Worm (Caenorhabditis elegans): ENCODE results near the gene pho-5.

The pho-5 gene

DNA sequence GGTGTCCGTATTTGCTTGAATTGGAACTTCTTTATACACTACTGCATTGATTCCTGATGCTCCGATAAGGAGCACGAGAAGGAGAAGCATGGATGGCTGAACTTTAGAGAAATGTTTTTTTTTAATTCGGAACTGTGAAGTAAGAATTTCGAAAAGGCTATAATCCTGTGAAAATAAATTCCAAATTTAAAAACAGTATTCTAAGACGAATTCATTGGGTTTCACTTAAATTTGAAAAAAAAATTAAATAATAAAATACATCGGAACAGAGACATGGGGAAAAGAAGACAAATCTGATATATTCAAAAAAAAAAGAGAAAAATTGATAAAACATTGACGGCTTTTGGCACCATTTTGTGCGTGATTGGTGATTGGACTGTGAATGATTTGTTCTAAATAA lies at the start of gene pho-5:
Gene pho-5, minus strand, starts transcription at position 101 of the 400 bp plus-strand sequence.
- TF ChIP-seq spr-1 (tag; optimal IDR thresholded peaks at IDR 0.05) (no peak), mxl-2 (GFP tag; conservative IDR thresholded peaks at IDR 0.05) (no peak), duxl-1 (tag; optimal IDR thresholded peaks at IDR 0.05; ENCODE audit: poor library complexity) (no peak), R02D3.7 (tag; optimal IDR thresholded peaks at IDR 0.05) (no peak), fos-1 (tag; optimal IDR thresholded peaks at IDR 0.05) (no peak)

DNA sequence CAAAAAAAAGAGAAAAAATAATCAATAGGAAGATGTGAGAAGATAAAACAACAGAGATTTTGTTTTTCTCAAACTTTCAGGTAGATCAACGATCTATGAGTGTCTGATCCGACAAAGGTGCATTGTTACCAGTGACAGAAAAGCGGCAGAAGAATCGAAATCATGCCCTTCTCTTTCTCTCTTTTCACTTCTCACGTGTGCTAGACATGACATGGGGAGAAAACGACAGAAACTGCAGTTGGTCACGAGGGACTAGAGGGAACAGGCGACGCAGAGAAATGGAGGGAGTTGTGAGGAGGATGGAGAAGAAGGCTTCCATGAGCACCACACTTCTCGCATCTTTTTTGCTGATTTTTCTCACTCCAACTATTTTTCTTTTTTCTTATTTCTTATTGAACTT lies 49.5 kb upstream of the pho-5 start, which contains the start of gene F56C9.10:
Gene F56C9.10, minus strand, starts transcription at position 97 of the 400 bp plus-strand sequence.
- TF ChIP-seq skn-1 (tag; optimal IDR thresholded peaks at IDR 0.05), result no peak
- peak; percentile 94 for TF ChIP-seq mxl-3 (GFP tag; optimal IDR thresholded peaks at IDR 0.05)
- TF ChIP-seq F26F4.8 (GFP tag; conservative IDR thresholded peaks at IDR 0.05), result no peak
- TF ChIP-seq nhr-28 (tag; optimal IDR thresholded peaks at IDR 0.05), result peak; percentile 90
- peak; percentile 64; the same call in 1 of the 2 replicates for TF ChIP-seq arid-1 (GFP tag; conservative IDR thresholded peaks at IDR 0.05)
- TF ChIP-seq R02D3.7 (tag; optimal IDR thresholded peaks at IDR 0.05), result no peak
- no peak for TF ChIP-seq snpc-1.2 (GFP tag; IDR thresholded peaks at IDR 0.05)
- peak; percentile 77 for TF ChIP-seq mes-2 (tag; optimal IDR thresholded peaks at IDR 0.05; ENCODE audit: poor library complexity, severe bottlenecking)
- TF ChIP-seq cey-2 (tag; optimal IDR thresholded peaks at IDR 0.05; ENCODE audit: borderline replicate concordance, insufficient read depth), result peak; percentile 89
- no peak for TF ChIP-seq duxl-1 (tag; optimal IDR thresholded peaks at IDR 0.05; ENCODE audit: poor library complexity)
- no peak for TF ChIP-seq Y48G9A.11 (GFP tag; IDR thresholded peaks at IDR 0.05)
- peak; percentile 69 for TF ChIP-seq rbr-2 (tag; optimal IDR thresholded peaks at IDR 0.05)
- no peak for TF ChIP-seq ztf-11 (tag; optimal IDR thresholded peaks at IDR 0.05)
- TF ChIP-seq spr-1 (tag; optimal IDR thresholded peaks at IDR 0.05), result peak; percentile 47
- TF ChIP-seq F49E8.2 (tag; optimal IDR thresholded peaks at IDR 0.05; ENCODE audit: borderline replicate concordance), result no peak
- TF ChIP-seq set-16 (GFP tag; IDR thresholded peaks at IDR 0.05), result peak; percentile 65
- TF ChIP-seq lin-39 (tag; optimal IDR thresholded peaks at IDR 0.05), result no peak
- peak; percentile 91 to 99 for TF ChIP-seq mdl-1 (tag; optimal IDR thresholded peaks at IDR 0.05)
- peak; percentile 89 for TF ChIP-seq nhr-11 (tag; optimal IDR thresholded peaks at IDR 0.05)
- no peak for TF ChIP-seq attf-4 (tag; optimal IDR thresholded peaks at IDR 0.05)
- TF ChIP-seq mxl-2 (GFP tag; conservative IDR thresholded peaks at IDR 0.05), result 0 out of 2 replicates have a peak, but pooled peaks have one; percentile 18
- TF ChIP-seq tag-97 (GFP tag; IDR thresholded peaks at IDR 0.05), result no peak
- TF ChIP-seq pqm-1 (tag; optimal IDR thresholded peaks at IDR 0.05), result peak; percentile 26
- TF ChIP-seq mdt-29 (GFP tag; IDR thresholded peaks at IDR 0.05), result peak; percentile 85
- no peak for TF ChIP-seq F44E2.7 (GFP tag; IDR thresholded peaks at IDR 0.05)
- TF ChIP-seq nhr-10 (tag; optimal IDR thresholded peaks at IDR 0.05), result no peak
- TF ChIP-seq snpc-4 (tag; optimal IDR thresholded peaks at IDR 0.05), result no peak
- no peak for TF ChIP-seq aly-2 (tag; optimal IDR thresholded peaks at IDR 0.05)
- TF ChIP-seq php-3 (GFP tag; IDR thresholded peaks at IDR 0.05), result no peak
- no peak for TF ChIP-seq D1046.2 (GFP tag; IDR thresholded peaks at IDR 0.05)
- peak; percentile 35 for TF ChIP-seq lin-13 (GFP tag; optimal IDR thresholded peaks at IDR 0.05)
- peak; percentile 84 for TF ChIP-seq hmg-1.1 (GFP tag; IDR thresholded peaks at IDR 0.05)
- TF ChIP-seq dmd-9 (GFP tag; IDR thresholded peaks at IDR 0.05), result no peak
- peak; percentile 90 for TF ChIP-seq dve-1 (tag; optimal IDR thresholded peaks at IDR 0.05; ENCODE audit: insufficient read depth)
- 0 out of 2 replicates have a peak, but pooled peaks have one; percentile 36 for TF ChIP-seq lin-1 (GFP tag; IDR thresholded peaks at IDR 0.05)
- TF ChIP-seq zfp-3 (GFP tag; conservative IDR thresholded peaks at IDR 0.05), result peak; percentile 78
- no peak for TF ChIP-seq F10B5.3 (tag; optimal IDR thresholded peaks at IDR 0.05)
- peak; percentile 95 for TF ChIP-seq mep-1 (tag; optimal IDR thresholded peaks at IDR 0.05)
- TF ChIP-seq madf-9 (GFP tag; conservative IDR thresholded peaks at IDR 0.05), result no peak
- TF ChIP-seq ceh-62 (tag; optimal IDR thresholded peaks at IDR 0.05), result no peak
- TF ChIP-seq daf-19 (GFP tag; conservative IDR thresholded peaks at IDR 0.05), result no peak
- no peak for TF ChIP-seq fos-1 (tag; optimal IDR thresholded peaks at IDR 0.05)
- TF ChIP-seq hlh-30 (tag; optimal IDR thresholded peaks at IDR 0.05; ENCODE audit: insufficient read depth), result peak; percentile 100
- TF ChIP-seq dmd-8 (GFP tag; IDR thresholded peaks at IDR 0.05), result no peak
- no peak for TF ChIP-seq lir-3 (tag; optimal IDR thresholded peaks at IDR 0.05)
- TF ChIP-seq aha-1 (tag), result peak; percentile 99
- TF ChIP-seq ztf-7 (tag; optimal IDR thresholded peaks at IDR 0.05), result no peak
- TF ChIP-seq gei-8 (GFP tag; optimal IDR thresholded peaks at IDR 0.05), result peak; percentile 63
- no peak for TF ChIP-seq ceh-44 (GFP tag; IDR thresholded peaks at IDR 0.05)

All from whole organism, L4 larva.